Worm (Caenorhabditis elegans): ENCODE measurements around the gene F56F10.1.
A peak's percentile ranks its signal among the peaks of the same experiment; 100 is the strongest.

The F56F10.1 gene

DNA sequence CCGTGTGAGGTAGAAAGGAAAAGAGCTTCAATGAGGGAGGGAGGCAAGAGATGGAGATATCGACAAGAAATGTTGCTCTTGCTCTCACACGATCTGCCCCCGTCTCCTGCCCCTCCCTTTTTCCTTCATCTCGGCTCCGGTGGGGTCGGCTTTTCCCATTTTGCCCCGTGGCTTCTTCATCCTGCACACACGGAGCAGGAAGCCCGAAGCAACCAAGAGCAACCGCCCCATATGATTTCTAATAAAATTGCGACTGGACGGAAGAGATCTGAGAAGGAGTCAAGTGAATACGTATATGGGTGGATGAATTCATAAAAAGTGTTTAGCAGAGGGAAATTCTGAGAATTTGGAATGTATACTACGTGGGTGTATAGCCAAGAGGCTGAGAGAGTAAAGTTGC, 27.8 kb upstream of the F56F10.1 start (continued):
- TF ChIP-seq aha-1 (tag; optimal IDR thresholded peaks at IDR 0.05) (no peak), unc-62 (GFP tag; optimal IDR thresholded peaks at IDR 0.05) (no peak), nhr-12 (tag; optimal IDR thresholded peaks at IDR 0.05) (no peak), mdl-1 (tag; optimal IDR thresholded peaks at IDR 0.05) (no peak), grh-1 (GFP tag; IDR thresholded peaks at IDR 0.05) (no peak), unc-98 (GFP tag; IDR thresholded peaks at IDR 0.05) (no peak), elt-2 (tag; optimal IDR thresholded peaks at IDR 0.05) (no peak), ceh-88 (GFP tag; IDR thresholded peaks at IDR 0.05) (no peak), unc-130 (tag; optimal IDR thresholded peaks at IDR 0.05) (no peak), hlh-17 (GFP tag; optimal IDR thresholded peaks at IDR 0.05; ENCODE audit: borderline replicate concordance) (no peak), nhr-47 (tag; optimal IDR thresholded peaks at IDR 0.05) (peak; percentile 63), fkh-10 (GFP tag; optimal IDR thresholded peaks at IDR 0.05) (peak; percentile 45), irx-1 (tag; optimal IDR thresholded peaks at IDR 0.05) (no peak), ceh-63 (GFP tag; optimal IDR thresholded peaks at IDR 0.05) (no peak), unc-86 (tag; optimal IDR thresholded peaks at IDR 0.05) (peak; percentile 20), hlh-4 (tag; optimal IDR thresholded peaks at IDR 0.05) (no peak), egl-13 (tag; optimal IDR thresholded peaks at IDR 0.05) (peak; percentile 71), aly-2 (tag; optimal IDR thresholded peaks at IDR 0.05) (no peak), Y116A8C.19 (tag; optimal IDR thresholded peaks at IDR 0.05; ENCODE audit: borderline replicate concordance) (no peak), lin-14 (GFP tag; optimal IDR thresholded peaks at IDR 0.05) (peak; percentile 74), C04F5.9 (tag; optimal IDR thresholded peaks at IDR 0.05) (no peak), ces-1 (GFP tag; optimal IDR thresholded peaks at IDR 0.05) (no peak), snpc-4 (tag; optimal IDR thresholded peaks at IDR 0.05) (no peak), ceh-8 (GFP tag; optimal IDR thresholded peaks at IDR 0.05) (no peak)

DNA sequence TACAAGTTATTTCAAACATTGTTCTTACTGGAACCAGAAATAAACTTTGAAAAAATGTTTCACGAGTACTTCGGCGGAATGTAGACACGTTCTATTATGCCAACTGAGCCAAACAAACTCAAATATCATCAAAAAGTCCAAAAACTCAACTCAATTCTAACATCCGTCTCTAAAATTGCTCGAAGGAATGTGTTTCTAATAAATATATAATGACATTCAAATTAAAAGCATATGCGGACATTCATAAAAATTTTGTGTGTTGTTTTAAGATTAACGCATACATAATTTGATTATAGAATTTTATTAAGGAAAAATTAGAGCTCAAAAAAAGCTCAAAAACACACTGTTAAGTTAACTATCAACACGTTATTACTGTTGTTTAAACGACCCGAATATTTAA, 27.0 kb upstream of the F56F10.1 start:
- TF ChIP-seq ets-5 (GFP tag; IDR thresholded peaks at IDR 0.05) (no peak), fkh-4 (tag; optimal IDR thresholded peaks at IDR 0.05; ENCODE audit: borderline replicate concordance) (peak; percentile 89), dsc-1 (tag; optimal IDR thresholded peaks at IDR 0.05) (peak; percentile 90), nhr-19 (GFP tag; conservative IDR thresholded peaks at IDR 0.05) (no peak), hlh-4 (tag; optimal IDR thresholded peaks at IDR 0.05) (no peak), ztf-4 (tag; optimal IDR thresholded peaks at IDR 0.05) (no peak)

DNA sequence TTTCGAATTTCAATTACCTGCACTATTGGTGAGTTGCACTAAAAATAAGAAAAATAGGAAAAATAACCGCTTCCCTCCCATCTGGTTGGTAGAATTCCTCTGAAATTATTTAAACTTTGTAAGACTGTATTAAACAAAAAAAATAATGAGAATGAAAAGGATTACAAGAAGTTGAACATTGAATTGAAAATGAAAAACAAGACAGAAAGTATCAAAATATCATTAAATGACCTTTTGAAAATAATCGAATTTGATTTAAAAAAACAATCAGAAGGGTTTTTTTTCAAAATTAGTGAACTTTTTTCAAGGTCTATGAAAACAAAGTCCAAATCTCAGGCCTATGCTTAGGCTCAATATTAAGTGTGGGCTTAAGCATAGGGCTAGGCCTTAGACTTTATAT, 21.0 kb upstream of the F56F10.1 start, which contains the start of gene igcm-1:
igcm-1 (minus strand) TSS at position 101 of the 400 bp plus-strand sequence.
- TF ChIP-seq C04F5.9 (tag; optimal IDR thresholded peaks at IDR 0.05), result no peak
- no peak for TF ChIP-seq tbx-2 (tag; optimal IDR thresholded peaks at IDR 0.05)

DNA sequence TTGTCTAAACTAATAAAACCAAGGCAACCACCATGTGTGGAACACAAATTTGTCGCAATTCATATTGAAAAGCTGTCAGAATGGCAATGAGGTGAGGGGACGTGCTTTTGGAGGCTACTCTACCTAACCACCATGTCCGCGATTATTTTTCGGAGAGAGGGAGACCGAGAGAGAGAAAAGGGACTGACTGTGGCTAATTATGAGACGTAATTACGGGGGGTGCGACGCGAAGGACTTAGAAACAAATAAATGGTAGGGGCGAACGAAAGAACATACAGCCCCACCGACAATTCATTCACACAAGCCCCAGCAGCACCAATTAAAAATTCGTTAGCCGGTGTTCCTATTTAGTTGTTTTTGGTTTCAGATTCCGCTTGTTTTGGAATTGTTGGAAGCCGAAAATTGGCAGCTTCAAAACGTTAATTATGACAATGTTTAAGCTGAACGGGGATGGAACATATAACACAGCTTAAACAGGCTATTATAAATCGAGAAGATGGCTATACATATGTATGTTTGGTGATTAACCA, 19.6 kb upstream of the F56F10.1 start:
- TF ChIP-seq snpc-4 (tag; optimal IDR thresholded peaks at IDR 0.05), result no peak
- TF ChIP-seq snu-23 (GFP tag; optimal IDR thresholded peaks at IDR 0.05), result no peak
- no peak for TF ChIP-seq tbx-2 (tag; optimal IDR thresholded peaks at IDR 0.05)
- TF ChIP-seq nhr-84 (tag; optimal IDR thresholded peaks at IDR 0.05), result no peak
- no peak for TF ChIP-seq isw-1 (GFP tag; IDR thresholded peaks at IDR 0.05)
- TF ChIP-seq lir-3 (tag; optimal IDR thresholded peaks at IDR 0.05; ENCODE audit: poor library complexity), result no peak
- no peak for TF ChIP-seq mab-9 (GFP tag; IDR thresholded peaks at IDR 0.05)
- TF ChIP-seq ama-1 (optimal IDR thresholded peaks at IDR 0.05), result no peak
- no peak for TF ChIP-seq dsc-1 (tag; optimal IDR thresholded peaks at IDR 0.05)
- no peak for TF ChIP-seq lin-35 (GFP tag; optimal IDR thresholded peaks at IDR 0.05)
- no peak for TF ChIP-seq nhr-11 (tag; optimal IDR thresholded peaks at IDR 0.05)
- no peak for TF ChIP-seq lin-13 (GFP tag; optimal IDR thresholded peaks at IDR 0.05)
- TF ChIP-seq fkh-4 (tag; optimal IDR thresholded peaks at IDR 0.05; ENCODE audit: borderline replicate concordance), result no peak
- TF ChIP-seq grh-1 (GFP tag; IDR thresholded peaks at IDR 0.05), result no peak
- TF ChIP-seq C16A3.4 (tag; optimal IDR thresholded peaks at IDR 0.05), result no peak
- no peak for TF ChIP-seq nhr-71 (tag; optimal IDR thresholded peaks at IDR 0.05)
- TF ChIP-seq pax-3 (tag; optimal IDR thresholded peaks at IDR 0.05), result no peak

Measured in whole organism, L1 larva.